In genomic region chr3R:17699891-17700487, dm6 we compare ENCODE assay signal across 1 fruit fly cellular context.
TF ChIP-seq lines count a peak whose summit lies in the region.

No protein-coding gene starts in this region.

TF ChIP-seq in whole organism, embryonic, 481 proteins besides CTCF, POLR2A, EP300 and RAD21 (continued from another document):
- TF ChIP-seq chm (GFP tag; IDR thresholded peaks at IDR 0.05; lab: Robert Waterston, UW) (peak; percentile 85; the same call in 1 of the 2 replicates), CG3163 (GFP tag; optimal IDR thresholded peaks at IDR 0.05; lab: Kevin White, UChicago) (no peak), CG6175 (GFP tag; IDR thresholded peaks at IDR 0.05; lab: Robert Waterston, UW) (peak; percentile 62; the same call in 1 of the 3 replicates), cato (GFP tag; optimal IDR thresholded peaks at IDR 0.05; lab: Kevin White, UChicago; ENCODE audit: borderline replicate concordance) (no peak), Nf-YB (GFP tag; optimal IDR thresholded peaks at IDR 0.05; lab: Kevin White, UChicago) (no peak), ssp (GFP tag; IDR thresholded peaks at IDR 0.05; lab: Robert Waterston, UW) (no peak), gcm2 (GFP tag; optimal IDR thresholded peaks at IDR 0.05; lab: Kevin White, UChicago) (no peak), ERR (GFP tag; optimal IDR thresholded peaks at IDR 0.05; lab: Kevin White, UChicago) (peak; percentile 34), pum (GFP tag; optimal IDR thresholded peaks at IDR 0.05; lab: Kevin White, UChicago) (no peak), insv (GFP tag; optimal IDR thresholded peaks at IDR 0.05; lab: Kevin White, UChicago) (no peak), danr (GFP tag; IDR thresholded peaks at IDR 0.05; lab: Robert Waterston, UW) (no peak), CG32532 (GFP tag; IDR thresholded peaks at IDR 0.05; lab: Robert Waterston, UW) (no peak), CG17568 (GFP tag; optimal IDR thresholded peaks at IDR 0.05; lab: Kevin White, UChicago) (no peak), ase (GFP tag; IDR thresholded peaks at IDR 0.05; lab: Robert Waterston, UW) (no peak), inv (GFP tag; IDR thresholded peaks at IDR 0.05; lab: Robert Waterston, UW; ENCODE audit: partially characterized antibody) (no peak), CG1529 (GFP tag; optimal IDR thresholded peaks at IDR 0.05; lab: Kevin White, UChicago) (no peak), CG5180 (GFP tag; optimal IDR thresholded peaks at IDR 0.05; lab: Kevin White, UChicago) (peak; percentile 78), CG14667 (GFP tag; IDR thresholded peaks at IDR 0.05; lab: Robert Waterston, UW) (no peak), fd3F (GFP tag; optimal IDR thresholded peaks at IDR 0.05; lab: Kevin White, UChicago) (no peak), CG18262 (tag; optimal IDR thresholded peaks at IDR 0.05; lab: Kevin White, UChicago) (no peak), pfk (GFP tag; optimal IDR thresholded peaks at IDR 0.05; lab: Kevin White, UChicago) (no peak), Opbp (GFP tag; IDR thresholded peaks at IDR 0.05; lab: Robert Waterston, UW; ENCODE audit: partially characterized antibody) (no peak), Dek (tag; optimal IDR thresholded peaks at IDR 0.05; lab: Kevin White, UChicago) (no peak), mirr (GFP tag; optimal IDR thresholded peaks at IDR 0.05; lab: Kevin White, UChicago) (peak; percentile 40), CG11247 (GFP tag; IDR thresholded peaks at IDR 0.05; lab: Robert Waterston, UW) (no peak), zf30C (GFP tag; optimal IDR thresholded peaks at IDR 0.05; lab: Kevin White, UChicago) (no peak), zen2 (GFP tag; IDR thresholded peaks at IDR 0.05; lab: Robert Waterston, UW; ENCODE audit: partially characterized antibody) (peak; percentile 12; the same call in 1 of the 3 replicates), sd (tag; optimal IDR thresholded peaks at IDR 0.05; lab: Kevin White, UChicago) (peak; percentile 73), CG13287 (GFP tag; IDR thresholded peaks at IDR 0.05; lab: Robert Waterston, UW; ENCODE audit: partially characterized antibody) (peak; percentile 13), crol (GFP tag; IDR thresholded peaks at IDR 0.05; lab: Robert Waterston, UW) (peak; percentile 88), chinmo (GFP tag; IDR thresholded peaks at IDR 0.05; lab: Robert Waterston, UW; ENCODE audit: partially characterized antibody) (peak; percentile 84), Antp (GFP tag; optimal IDR thresholded peaks at IDR 0.05; lab: Kevin White, UChicago) (no peak), B-H2 (GFP tag; optimal IDR thresholded peaks at IDR 0.05; lab: Kevin White, UChicago) (no peak), ATbp (GFP tag; optimal IDR thresholded peaks at IDR 0.05; lab: Kevin White, UChicago) (no peak), cg (GFP tag; optimal IDR thresholded peaks at IDR 0.05; lab: Kevin White, UChicago) (peak; percentile 74), row (GFP tag; IDR thresholded peaks at IDR 0.05; lab: Robert Waterston, UW) (no peak), CG8089 (GFP tag; optimal IDR thresholded peaks at IDR 0.05; lab: Kevin White, UChicago) (no peak), Hmx (GFP tag; optimal IDR thresholded peaks at IDR 0.05; lab: Kevin White, UChicago) (no peak), ftz-f1 (GFP tag; optimal IDR thresholded peaks at IDR 0.05; lab: Kevin White, UChicago) (peak; percentile 50), CG13123 (GFP tag; optimal IDR thresholded peaks at IDR 0.05; lab: Kevin White, UChicago) (no peak), sob (GFP tag; IDR thresholded peaks at IDR 0.05; lab: Robert Waterston, UW) (no peak), amos (GFP tag; IDR thresholded peaks at IDR 0.05; lab: Robert Waterston, UW; ENCODE audit: partially characterized antibody) (peak; percentile 21; the same call in 1 of the 2 replicates), Spps (tag; optimal IDR thresholded peaks at IDR 0.05; lab: Kevin White, UChicago) (no peak), CG10209 (GFP tag; optimal IDR thresholded peaks at IDR 0.05; lab: Kevin White, UChicago) (no peak), hbn (GFP tag; IDR thresholded peaks at IDR 0.05; lab: Robert Waterston, UW; ENCODE audit: partially characterized antibody) (no peak), CG17186 (GFP tag; optimal IDR thresholded peaks at IDR 0.05; lab: Kevin White, UChicago) (no peak), CG9797 (GFP tag; optimal IDR thresholded peaks at IDR 0.05; lab: Kevin White, UChicago) (no peak), CG31441 (GFP tag; IDR thresholded peaks at IDR 0.05; lab: Robert Waterston, UW) (no peak), CG10147 (GFP tag; optimal IDR thresholded peaks at IDR 0.05; lab: Kevin White, UChicago) (no peak), oc (tag; optimal IDR thresholded peaks at IDR 0.05; lab: Kevin White, UChicago) (no peak)
TF ChIP-seq in whole organism, embryonic: peak in this region for 19.
